Worm (Caenorhabditis elegans): ENCODE results near the gene rgef-1.
A peak's percentile ranks its signal among the peaks of the same experiment; 100 is the strongest.

rgef-1 gene

DNA sequence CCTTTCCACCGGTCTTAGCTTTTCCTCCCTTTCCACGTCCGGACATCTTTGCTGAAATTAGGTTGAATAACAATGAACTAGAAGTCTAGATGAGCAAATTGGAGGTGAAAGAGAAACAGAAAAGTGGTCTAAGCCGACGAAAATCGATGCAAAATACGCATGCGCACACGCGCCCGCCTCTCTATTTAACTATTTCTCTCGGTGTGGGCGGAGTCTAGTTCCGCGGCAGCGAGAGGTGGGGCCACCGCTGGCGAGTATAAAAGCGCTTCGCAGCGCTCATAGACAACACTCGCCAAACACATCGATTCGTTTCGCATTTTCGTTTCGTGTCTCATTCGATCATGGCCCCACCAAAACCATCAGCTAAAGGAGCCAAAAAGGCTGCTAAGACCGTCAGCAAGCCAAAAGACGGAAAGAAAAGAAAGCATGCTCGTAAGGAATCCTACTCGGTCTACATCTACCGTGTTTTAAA lies 16.2 kb downstream of the rgef-1 start, which contains the start of the genes his-35 and his-41 (continued):
- peak; percentile 45 for TF ChIP-seq nhr-90 (tag; optimal IDR thresholded peaks at IDR 0.05; ENCODE audit: poor library complexity)
- TF ChIP-seq unc-130 (tag; optimal IDR thresholded peaks at IDR 0.05), result peak; percentile 3
- peak; percentile 45; the same call in 1 of the 2 replicates for TF ChIP-seq mab-9 (GFP tag; IDR thresholded peaks at IDR 0.05)
- TF ChIP-seq zag-1 (tag; optimal IDR thresholded peaks at IDR 0.05), result no peak
- TF ChIP-seq mdl-1 (tag; optimal IDR thresholded peaks at IDR 0.05), result peak in 1 of 2 experiments; percentile 39
- peak; percentile 83 for TF ChIP-seq nhr-71 (tag; optimal IDR thresholded peaks at IDR 0.05)
- TF ChIP-seq unc-98 (GFP tag; IDR thresholded peaks at IDR 0.05), result no peak
- TF ChIP-seq ceh-88 (GFP tag; IDR thresholded peaks at IDR 0.05), result 0 out of 2 replicates have a peak, but pooled peaks have one; percentile 10
- TF ChIP-seq hlh-17 (GFP tag; optimal IDR thresholded peaks at IDR 0.05; ENCODE audit: borderline replicate concordance), result no peak
- TF ChIP-seq pax-3 (tag; optimal IDR thresholded peaks at IDR 0.05), result peak; percentile 7
- no peak for TF ChIP-seq C16A3.4 (tag; optimal IDR thresholded peaks at IDR 0.05)
- TF ChIP-seq nhr-20 (tag; optimal IDR thresholded peaks at IDR 0.05), result peak; percentile 77
- TF ChIP-seq nhr-85 (tag), result no peak
- peak; percentile 31; the same call in 1 of the 2 replicates for TF ChIP-seq isw-1 (GFP tag; IDR thresholded peaks at IDR 0.05)
- TF ChIP-seq ceh-8 (GFP tag; optimal IDR thresholded peaks at IDR 0.05), result no peak
- peak; percentile 16 for TF ChIP-seq sup-37 (GFP tag; optimal IDR thresholded peaks at IDR 0.05)
- peak; percentile 83 for TF ChIP-seq dsc-1 (tag; optimal IDR thresholded peaks at IDR 0.05)
- TF ChIP-seq lin-35 (GFP tag; optimal IDR thresholded peaks at IDR 0.05), result peak; percentile 22 to 57
- no peak for TF ChIP-seq elt-3 (tag; optimal IDR thresholded peaks at IDR 0.05)
- TF ChIP-seq nhr-77 (tag; optimal IDR thresholded peaks at IDR 0.05), result peak; percentile 23
- no peak for TF ChIP-seq nhr-84 (tag; optimal IDR thresholded peaks at IDR 0.05)
- peak; percentile 75 for TF ChIP-seq snu-23 (GFP tag; optimal IDR thresholded peaks at IDR 0.05)
- TF ChIP-seq lin-15B (tag; optimal IDR thresholded peaks at IDR 0.05), result no peak
- TF ChIP-seq tbx-2 (tag; optimal IDR thresholded peaks at IDR 0.05), result peak; percentile 69
- TF ChIP-seq sox-4 (tag; optimal IDR thresholded peaks at IDR 0.05), result no peak
- peak; percentile 60 to 63 for TF ChIP-seq efl-1 (optimal IDR thresholded peaks at IDR 0.05)
- TF ChIP-seq efl-1 (GFP tag; optimal IDR thresholded peaks at IDR 0.05 in 1 of 2), result peak; percentile 53 to 93
- TF ChIP-seq ceh-63 (GFP tag; optimal IDR thresholded peaks at IDR 0.05), result no peak
- TF ChIP-seq egl-13 (tag; optimal IDR thresholded peaks at IDR 0.05), result peak; percentile 72
- no peak for TF ChIP-seq ceh-90 (tag; optimal IDR thresholded peaks at IDR 0.05)
- no peak for TF ChIP-seq aha-1 (tag; optimal IDR thresholded peaks at IDR 0.05)
- no peak for TF ChIP-seq pag-3 (tag; optimal IDR thresholded peaks at IDR 0.05; ENCODE audit: borderline replicate concordance, insufficient read depth)
- TF ChIP-seq fkh-8 (tag; optimal IDR thresholded peaks at IDR 0.05), result peak; percentile 69
- TF ChIP-seq ztf-11 (tag; optimal IDR thresholded peaks at IDR 0.05), result peak in 1 of 2 experiments; percentile 43
- no peak for TF ChIP-seq hpl-2 (GFP tag; optimal IDR thresholded peaks at IDR 0.05)
- 0 out of 2 replicates have a peak, but pooled peaks have one; percentile 14 for TF ChIP-seq grh-1 (GFP tag; IDR thresholded peaks at IDR 0.05)
- TF ChIP-seq fkh-4 (tag; optimal IDR thresholded peaks at IDR 0.05; ENCODE audit: borderline replicate concordance), result no peak
- TF ChIP-seq ztf-4 (tag; optimal IDR thresholded peaks at IDR 0.05), result no peak
- TF ChIP-seq xbp-1 (tag; optimal IDR thresholded peaks at IDR 0.05), result peak; percentile 74
- peak; percentile 55 for TF ChIP-seq irx-1 (tag; optimal IDR thresholded peaks at IDR 0.05)
- TF ChIP-seq C04F5.9 (tag; optimal IDR thresholded peaks at IDR 0.05), result no peak
- TF ChIP-seq lsy-2 (tag; optimal IDR thresholded peaks at IDR 0.05), result peak; percentile 33 to 47
- peak; percentile 12 for TF ChIP-seq snpc-4 (tag; optimal IDR thresholded peaks at IDR 0.05)

DNA sequence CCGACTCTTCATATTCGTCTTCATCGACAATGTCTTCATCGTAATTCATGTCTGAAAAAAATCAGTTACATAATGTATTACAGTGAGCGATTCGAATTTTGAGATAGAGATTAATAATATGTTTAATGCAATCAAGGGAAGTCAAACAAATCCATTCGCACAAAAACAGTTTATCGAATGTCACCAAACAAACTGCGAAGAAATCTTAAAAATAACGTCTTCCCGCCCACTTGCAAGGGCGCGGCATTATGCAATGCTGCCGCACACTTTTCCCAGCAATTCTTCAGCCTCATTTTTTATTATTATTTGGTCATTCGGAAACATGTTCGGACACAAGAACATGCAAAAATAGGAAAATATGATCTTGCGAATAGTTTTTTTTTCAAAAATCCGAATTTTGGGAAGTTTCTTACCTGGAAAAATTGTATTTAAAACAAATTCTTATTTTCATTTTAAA lies 17.3 kb downstream of the rgef-1 start, which contains the start of gene mdf-1:
Gene mdf-1, minus strand, starts transcription at position 51 of the 457 bp plus-strand sequence.
- TF ChIP-seq ama-1 (optimal IDR thresholded peaks at IDR 0.05), result peak; percentile 29
- TF ChIP-seq nhr-71 (tag; optimal IDR thresholded peaks at IDR 0.05), result peak; percentile 80
- TF ChIP-seq nhr-12 (tag; optimal IDR thresholded peaks at IDR 0.05), result no peak
- peak; percentile 14 to 68 (median 43) for TF ChIP-seq ceh-82 (tag; optimal IDR thresholded peaks at IDR 0.05)
- TF ChIP-seq elt-3 (tag; optimal IDR thresholded peaks at IDR 0.05), result peak in 1 of 6 experiments; percentile 82
- no peak for TF ChIP-seq nhr-11 (tag; optimal IDR thresholded peaks at IDR 0.05)
- no peak for TF ChIP-seq unc-98 (GFP tag; IDR thresholded peaks at IDR 0.05)
- no peak for TF ChIP-seq C04F5.9 (tag; optimal IDR thresholded peaks at IDR 0.05)
- TF ChIP-seq ceh-63 (GFP tag; optimal IDR thresholded peaks at IDR 0.05), result no peak
- no peak for TF ChIP-seq aha-1 (tag; optimal IDR thresholded peaks at IDR 0.05)
- TF ChIP-seq swsn-7 (tag; optimal IDR thresholded peaks at IDR 0.05), result peak; percentile 67
- no peak for TF ChIP-seq pag-3 (tag; optimal IDR thresholded peaks at IDR 0.05; ENCODE audit: borderline replicate concordance, insufficient read depth)
- TF ChIP-seq snu-23 (GFP tag; optimal IDR thresholded peaks at IDR 0.05), result peak; percentile 79
- TF ChIP-seq nhr-77 (tag; optimal IDR thresholded peaks at IDR 0.05), result no peak
- no peak for TF ChIP-seq unc-30 (tag; optimal IDR thresholded peaks at IDR 0.05)
- peak; percentile 75 for TF ChIP-seq nhr-20 (tag; optimal IDR thresholded peaks at IDR 0.05)
- TF ChIP-seq hlh-4 (tag; optimal IDR thresholded peaks at IDR 0.05), result no peak
- no peak for TF ChIP-seq Y116A8C.19 (tag; optimal IDR thresholded peaks at IDR 0.05; ENCODE audit: borderline replicate concordance)
- TF ChIP-seq lir-3 (tag; optimal IDR thresholded peaks at IDR 0.05; ENCODE audit: poor library complexity), result peak; percentile 57
- no peak for TF ChIP-seq ztf-11 (tag; optimal IDR thresholded peaks at IDR 0.05)
